Worm (Caenorhabditis elegans): ENCODE measurements around the gene acp-2.

ce11 chrII:8457438-8457837 lies 25.6 kb upstream of the acp-2 start, which contains the start of gene zyg-9:
- no peak for TF ChIP-seq C38D4.7 (GFP tag; optimal IDR thresholded peaks at IDR 0.05)
- no peak for TF ChIP-seq pag-3 (tag; optimal IDR thresholded peaks at IDR 0.05; ENCODE audit: borderline replicate concordance)
- no peak for TF ChIP-seq ceh-34 (tag; optimal IDR thresholded peaks at IDR 0.05)
- TF ChIP-seq rnt-1 (tag; optimal IDR thresholded peaks at IDR 0.05): no peak
- no peak for TF ChIP-seq zip-5 (tag; optimal IDR thresholded peaks at IDR 0.05)
- no peak for TF ChIP-seq fkh-10 (GFP tag; optimal IDR thresholded peaks at IDR 0.05)
- no peak for TF ChIP-seq ceh-30 (tag; optimal IDR thresholded peaks at IDR 0.05)
- TF ChIP-seq pha-4 (tag; optimal IDR thresholded peaks at IDR 0.05): no peak

Data from whole organism, late embryonic.